Worm (Caenorhabditis elegans) whole organism, L1 larva: ENCODE results near the gene Y48A6B.8.

ENCODE experiments used
- C04F5.9 ChIP-seq: sonication (generic microtip); optimal IDR thresholded peaks from 2 replicates; lab custom pipeline; 2016; ENCODE audit warnings: missing genetic modification characterization, missing compliant biosample characterization
- Y116A8C.19 ChIP-seq: sonication (generic microtip); optimal IDR thresholded peaks from 2 replicates; lab custom pipeline; 2016; ENCODE audit warnings: missing compliant biosample characterization, missing genetic modification characterization, borderline replicate concordance
- aha-1 ChIP-seq: fragments of 150-350 bp; optimal IDR thresholded peaks from 2 replicates; lab custom pipeline; 2014; ENCODE audit warnings: missing biosample characterization, missing genetic modification characterization
- aly-2 ChIP-seq: fragments of 150-350 bp; optimal IDR thresholded peaks from 2 replicates; lab custom pipeline; 2014; ENCODE audit warnings: missing biosample characterization, missing genetic modification characterization
- ama-1 ChIP-seq: fragments of 150-350 bp; optimal IDR thresholded peaks from 2 replicates; lab custom pipeline; 2014
- ceh-82 ChIP-seq, 3 experiments: fragments of 150-350 bp in 1 of 3; sonication (generic microtip) in 2 of 3; optimal IDR thresholded peaks; 2 replicates each; lab custom pipeline; 2014 to 2017; ENCODE audit warnings: missing biosample characterization in 3 of 3, missing genetic modification characterization in 3 of 3
- ceh-88 ChIP-seq: fragments of 200-800 bp; sonication (Bioruptor generic); IDR thresholded peaks from 2 replicates; pipeline ENCODE4 v1.3.6; 2022; ENCODE audit warnings: missing genetic modification characterization, missing compliant biosample characterization
- ceh-90 ChIP-seq: sonication (generic microtip); optimal IDR thresholded peaks from 2 replicates; lab custom pipeline; 2016; ENCODE audit warnings: missing genetic modification characterization, missing compliant biosample characterization
- dsc-1 ChIP-seq: sonication (generic microtip); optimal IDR thresholded peaks from 2 replicates; lab custom pipeline; 2016; ENCODE audit warnings: mild to moderate bottlenecking, missing genetic modification characterization, missing compliant biosample characterization
- egl-27 ChIP-seq, 2 experiments: fragments of 150-350 bp in 1 of 2; sonication (generic microtip); optimal IDR thresholded peaks; 3 replicates each; lab custom pipeline; 2017 to 2018; ENCODE audit warnings: missing biosample characterization in 2 of 2, missing genetic modification characterization in 2 of 2, missing genetic modification reagents in 2 of 2
- elt-2 ChIP-seq: sonication (generic microtip); optimal IDR thresholded peaks from 2 replicates; lab custom pipeline; 2016; ENCODE audit warnings: missing genetic modification characterization, mild to moderate bottlenecking, inconsistent platforms, missing compliant biosample characterization, missing genetic modification reagents
- elt-3 ChIP-seq, 6 experiments: fragments of 150-350 bp in 1 of 6; sonication (generic microtip); optimal IDR thresholded peaks; 2 replicates each; lab custom pipeline; 2017 to 2018; ENCODE audit warnings: missing biosample characterization in 6 of 6, missing genetic modification characterization in 6 of 6, inconsistent platforms in 1 of 6
- ets-5 ChIP-seq: fragments of 200-800 bp; sonication (Bioruptor generic); IDR thresholded peaks from 2 replicates; pipeline ENCODE4 v1.3.6; 2022; ENCODE audit warnings: missing genetic modification characterization, missing compliant biosample characterization
- fkh-10 ChIP-seq: sonication (generic microtip); optimal IDR thresholded peaks from 2 replicates; lab custom pipeline; 2017; ENCODE audit warnings: missing biosample characterization, missing genetic modification reagents, missing genetic modification characterization
- grh-1 ChIP-seq: fragments of 200-800 bp; sonication (Bioruptor generic); IDR thresholded peaks from 2 replicates; pipeline ENCODE4 v1.3.6; 2022; ENCODE audit warnings: missing genetic modification reagents, missing genetic modification characterization, missing compliant biosample characterization
- jun-1 ChIP-seq: fragments of 150-350 bp; optimal IDR thresholded peaks from 2 replicates; lab custom pipeline; 2014; ENCODE audit warnings: missing biosample characterization, missing genetic modification reagents, missing genetic modification characterization
- lin-15B ChIP-seq: fragments of 150-350 bp; sonication (generic microtip); optimal IDR thresholded peaks from 3 replicates; lab custom pipeline; 2014; ENCODE audit warnings: missing biosample characterization, missing genetic modification characterization
- lin-35 ChIP-seq, 2 experiments: fragments of 150-350 bp; optimal IDR thresholded peaks; 2 replicates each; lab custom pipeline; 2014; ENCODE audit warnings: missing biosample characterization in 2 of 2, missing genetic modification characterization in 2 of 2, missing genetic modification reagents in 2 of 2
- lir-3 ChIP-seq: sonication (generic microtip); optimal IDR thresholded peaks from 2 replicates; lab custom pipeline; 2016; ENCODE audit warnings: mild to moderate bottlenecking, missing genetic modification characterization, moderate library complexity, missing compliant biosample characterization; ENCODE audit not compliant: poor library complexity
- mab-9 ChIP-seq: fragments of 200-800 bp; sonication (Bioruptor generic); IDR thresholded peaks from 2 replicates; pipeline ENCODE4 v1.3.6; 2022; ENCODE audit warnings: missing genetic modification reagents, missing genetic modification characterization, missing compliant biosample characterization
- mef-2 ChIP-seq: fragments of 150-350 bp; optimal IDR thresholded peaks from 2 replicates; lab custom pipeline; 2014; ENCODE audit warnings: missing biosample characterization, missing genetic modification characterization
- mep-1 ChIP-seq: fragments of 150-350 bp; optimal IDR thresholded peaks from 2 replicates; lab custom pipeline; 2014; ENCODE audit warnings: missing biosample characterization, missing genetic modification characterization
- nhr-11 ChIP-seq: fragments of 150-350 bp; optimal IDR thresholded peaks from 2 replicates; lab custom pipeline; 2014; ENCODE audit warnings: missing biosample characterization, missing genetic modification characterization
- nhr-19 ChIP-seq: fragments of 200-800 bp; sonication (Bioruptor generic); conservative IDR thresholded peaks from 2 replicates; pipeline ENCODE4 v1.3.6; 2022; ENCODE audit warnings: missing genetic modification characterization, missing compliant biosample characterization
- nhr-237 ChIP-seq: fragments of 150-350 bp; optimal IDR thresholded peaks from 2 replicates; lab custom pipeline; 2014; ENCODE audit warnings: missing biosample characterization, missing genetic modification characterization
- nhr-28 ChIP-seq: fragments of 150-350 bp; optimal IDR thresholded peaks from 2 replicates; lab custom pipeline; 2014; ENCODE audit warnings: missing biosample characterization, missing genetic modification characterization
- nhr-71 ChIP-seq: sonication (generic microtip); optimal IDR thresholded peaks from 2 replicates; lab custom pipeline; 2016; ENCODE audit warnings: mild to moderate bottlenecking, missing genetic modification characterization, moderate library complexity, missing compliant biosample characterization
- nhr-76 ChIP-seq: sonication (generic microtip); optimal IDR thresholded peaks from 2 replicates; lab custom pipeline; 2017; ENCODE audit warnings: missing biosample characterization, missing genetic modification characterization
- nhr-85 ChIP-seq: sonication (generic microtip); peaks from one replicate; lab custom pipeline; 2016; ENCODE audit warnings: missing genetic modification characterization, inconsistent platforms, missing compliant biosample characterization
- nhr-90 ChIP-seq: sonication (generic microtip); optimal IDR thresholded peaks from 2 replicates; lab custom pipeline; 2016; ENCODE audit warnings: mild to moderate bottlenecking, missing genetic modification characterization, missing compliant biosample characterization; ENCODE audit not compliant: poor library complexity
- pax-3 ChIP-seq: fragments of 200-800 bp; sonication (Bioruptor generic); optimal IDR thresholded peaks from 2 replicates; lab custom pipeline; 2018; ENCODE audit warnings: mild to moderate bottlenecking, missing genetic modification characterization, moderate library complexity, missing compliant biosample characterization
- snpc-4 ChIP-seq: fragments of 150-350 bp; optimal IDR thresholded peaks from 2 replicates; lab custom pipeline; 2014; ENCODE audit warnings: missing biosample characterization, missing genetic modification characterization
- snu-23 ChIP-seq: sonication (generic microtip); optimal IDR thresholded peaks from 2 replicates; lab custom pipeline; 2016; ENCODE audit warnings: missing genetic modification characterization, missing compliant biosample characterization
- sox-4 ChIP-seq: sonication (generic microtip); optimal IDR thresholded peaks from 2 replicates; lab custom pipeline; 2016; ENCODE audit warnings: missing genetic modification characterization, missing compliant biosample characterization
- tbx-2 ChIP-seq: sonication (generic microtip); optimal IDR thresholded peaks from 2 replicates; lab custom pipeline; 2016; ENCODE audit warnings: missing genetic modification characterization, missing compliant biosample characterization
- tlp-1 ChIP-seq: fragments of 150-350 bp; optimal IDR thresholded peaks from 2 replicates; lab custom pipeline; 2014; ENCODE audit warnings: missing biosample characterization, missing genetic modification characterization
- unc-30 ChIP-seq: sonication (generic microtip); optimal IDR thresholded peaks from 2 replicates; lab custom pipeline; 2017; ENCODE audit warnings: missing biosample characterization, missing genetic modification characterization
- unc-62 ChIP-seq: fragments of 150-350 bp; optimal IDR thresholded peaks from 2 replicates; lab custom pipeline; 2014; ENCODE audit warnings: missing biosample characterization, missing genetic modification reagents, missing genetic modification characterization
- unc-86 ChIP-seq: sonication (generic microtip); optimal IDR thresholded peaks from 2 replicates; lab custom pipeline; 2016; ENCODE audit warnings: missing genetic modification characterization, missing compliant biosample characterization
- unc-98 ChIP-seq: fragments of 200-800 bp; sonication (Bioruptor generic); IDR thresholded peaks from 2 replicates; pipeline ENCODE4 v1.3.6; 2022; ENCODE audit warnings: missing genetic modification characterization, missing compliant biosample characterization
- ztf-11 ChIP-seq, 2 experiments: sonication (generic microtip); optimal IDR thresholded peaks; 2 replicates each; lab custom pipeline; 2016 to 2017; ENCODE audit warnings: missing genetic modification characterization in 2 of 2, missing biosample characterization in 1 of 2, missing compliant biosample characterization in 1 of 2
- ztf-4 ChIP-seq: fragments of 150-350 bp; optimal IDR thresholded peaks from 2 replicates; lab custom pipeline; 2014; ENCODE audit warnings: missing biosample characterization, missing genetic modification characterization

The Y48A6B.8 gene

ce11 chrIII:11007552-11008272 lies 21.5 kb downstream of the Y48A6B.8 start, which contains the start of the genes fipr-17 and Y48A6B.3 (continued):
- TF ChIP-seq nhr-76 (tag; lab: Kevin White, UChicago) (no peak), nhr-71 (tag; lab: Kevin White, UChicago) (peak; percentile 89), lin-35 (GFP tag; optimal IDR thresholded peaks at IDR 0.05; lab: Kevin White, UChicago) (peak; percentile 100), C04F5.9 (peak; percentile 64), nhr-19 (GFP tag; lab: Robert Waterston, UW) (peak; percentile 83), ama-1 (no peak)

- TF ChIP-seq nhr-85 (tag; lab: Kevin White, UChicago) (peak; percentile 1), ceh-82 (tag; optimal IDR thresholded peaks at IDR 0.05; lab: Kevin White, UChicago) (no peak), ztf-11 (tag; optimal IDR thresholded peaks at IDR 0.05; lab: Kevin White, UChicago) (no peak), ceh-90 (tag; lab: Kevin White, UChicago) (no peak)
Observed at ce11 chrIII:11002808-11003207, 26.4 kb downstream of the Y48A6B.8 start.

- TF ChIP-seq dsc-1 (tag; lab: Kevin White, UChicago) (no peak), snpc-4 (tag; lab: Kevin White, UChicago) (no peak), ceh-88 (GFP tag; lab: Robert Waterston, UW) (no peak), grh-1 (GFP tag; lab: Robert Waterston, UW) (no peak), ceh-82 (tag; optimal IDR thresholded peaks at IDR 0.05; lab: Kevin White, UChicago) (no peak), ama-1 (no peak)
- TF ChIP-seq, all 84 proteins: peak for 0
Observed at ce11 chrIII:10995156-10995555, 34.1 kb downstream of the Y48A6B.8 start, which contains the start of gene dmsr-5. Gene dmsr-5, minus strand, starts transcription at chrIII:10995256.

ce11 chrIII:10994085-10994484 lies 35.2 kb downstream of the Y48A6B.8 start:
- TF ChIP-seq snu-23 (GFP tag; lab: Kevin White, UChicago): no peak
- no peak for TF ChIP-seq egl-27 (tag; optimal IDR thresholded peaks at IDR 0.05; lab: Kevin White, UChicago)
- TF ChIP-seq unc-62 (GFP tag; lab: Kevin White, UChicago): no peak
- TF ChIP-seq mab-9 (GFP tag; lab: Robert Waterston, UW): no peak
- no peak for TF ChIP-seq jun-1 (tag; lab: Kevin White, UChicago)
- no peak for TF ChIP-seq mep-1 (tag; lab: Kevin White, UChicago)
- no peak for TF ChIP-seq tlp-1
- no peak for TF ChIP-seq nhr-11 (tag; lab: Kevin White, UChicago)
- no peak for TF ChIP-seq ztf-11 (tag; optimal IDR thresholded peaks at IDR 0.05; lab: Kevin White, UChicago)
- TF ChIP-seq tbx-2 (tag; lab: Kevin White, UChicago): no peak
- TF ChIP-seq aha-1 (tag; lab: Kevin White, UChicago): no peak
- no peak for TF ChIP-seq fkh-10 (GFP tag; lab: Kevin White, UChicago)
- no peak for TF ChIP-seq nhr-71 (tag; lab: Kevin White, UChicago)
- no peak for TF ChIP-seq nhr-237 (tag; lab: Kevin White, UChicago)
- TF ChIP-seq unc-98 (GFP tag; lab: Robert Waterston, UW): no peak
- TF ChIP-seq unc-30 (tag; lab: Kevin White, UChicago): no peak

ce11 chrIII:10989491-10990032 lies 39.7 kb downstream of the Y48A6B.8 start:
- peak; percentile 98 for TF ChIP-seq nhr-90 (tag; lab: Kevin White, UChicago)
- peak; percentile 99 for TF ChIP-seq dsc-1 (tag; lab: Kevin White, UChicago)
- peak; percentile 97 for TF ChIP-seq ztf-4 (tag; lab: Kevin White, UChicago)
- TF ChIP-seq ceh-88 (GFP tag; lab: Robert Waterston, UW): peak; percentile 96
- peak; percentile 97 for TF ChIP-seq unc-86 (tag; lab: Kevin White, UChicago)
- TF ChIP-seq lir-3 (tag; lab: Kevin White, UChicago): peak; percentile 91
- no peak for TF ChIP-seq ets-5 (GFP tag; lab: Robert Waterston, UW)
- peak; percentile 96 for TF ChIP-seq sox-4 (tag; lab: Kevin White, UChicago)
- peak in 5 of 6 experiments; percentile 15 to 95 (median 80) for TF ChIP-seq elt-3 (tag; optimal IDR thresholded peaks at IDR 0.05; lab: Kevin White, UChicago)
- peak; percentile 94 for TF ChIP-seq grh-1 (GFP tag; lab: Robert Waterston, UW)
- TF ChIP-seq tlp-1: no peak
- TF ChIP-seq lin-15B (tag; lab: Kevin White, UChicago): peak; percentile 53
- peak; percentile 88 for TF ChIP-seq mef-2 (tag; lab: Kevin White, UChicago)
- peak; percentile 80 for TF ChIP-seq nhr-237 (tag; lab: Kevin White, UChicago)
- peak; percentile 79 for TF ChIP-seq elt-2
- TF ChIP-seq nhr-28 (tag; lab: Kevin White, UChicago): no peak
- TF ChIP-seq tbx-2 (tag; lab: Kevin White, UChicago): peak; percentile 96
- TF ChIP-seq pax-3 (tag; lab: Kevin White, UChicago): peak; percentile 96
- TF ChIP-seq Y116A8C.19 (tag; lab: Kevin White, UChicago): peak; percentile 75
- peak; percentile 98 for TF ChIP-seq aly-2 (tag; lab: Kevin White, UChicago)
- peak; percentile 98 for TF ChIP-seq nhr-19 (GFP tag; lab: Robert Waterston, UW)
